Fruit fly (Drosophila melanogaster) whole organism: ENCODE measurements around the gene dmrt99B.

Experiments
- CG8478 ChIP-seq: fragments of >200 bp; optimal IDR thresholded peaks from 2 replicates; lab custom pipeline; 2018; ENCODE audit warnings: inconsistent platforms
- Dll ChIP-seq: fragments of >200 bp; optimal IDR thresholded peaks from 2 replicates; lab custom pipeline; 2017
- EcR ChIP-seq, 2 experiments: fragments of >200 bp; optimal IDR thresholded peaks; 2 replicates each; lab custom pipeline; 2017; ENCODE audit warnings: missing biosample characterization in 2 of 2, missing genetic modification characterization in 2 of 2, missing genetic modification reagents in 2 of 2
- pan ChIP-seq: fragments of >200 bp; optimal IDR thresholded peaks from 2 replicates; lab custom pipeline; 2017
- psq ChIP-seq: fragments of >200 bp; optimal IDR thresholded peaks from 2 replicates; lab custom pipeline; 2017
- usp ChIP-seq: fragments of >200 bp; optimal IDR thresholded peaks from 2 replicates; lab custom pipeline; 2017; ENCODE audit warnings: missing biosample characterization, missing genetic modification characterization, mixed read lengths

dm6 chr3R:29726277-29726676 is 33.9 kb downstream of the dmrt99B start:
- TF ChIP-seq EcR (GFP tag; optimal IDR thresholded peaks at IDR 0.05; lab: Kevin White, UChicago) (no peak), usp (GFP tag; lab: Kevin White, UChicago) (no peak), psq (lab: Kevin White, UChicago) (no peak), pan (no peak), CG8478 (lab: Kevin White, UChicago) (no peak), Dll (lab: Kevin White, UChicago) (peak; percentile 52)
